Fruit fly (Drosophila melanogaster): ENCODE measurements around the gene Ggt-1.

The Ggt-1 gene

DNA sequence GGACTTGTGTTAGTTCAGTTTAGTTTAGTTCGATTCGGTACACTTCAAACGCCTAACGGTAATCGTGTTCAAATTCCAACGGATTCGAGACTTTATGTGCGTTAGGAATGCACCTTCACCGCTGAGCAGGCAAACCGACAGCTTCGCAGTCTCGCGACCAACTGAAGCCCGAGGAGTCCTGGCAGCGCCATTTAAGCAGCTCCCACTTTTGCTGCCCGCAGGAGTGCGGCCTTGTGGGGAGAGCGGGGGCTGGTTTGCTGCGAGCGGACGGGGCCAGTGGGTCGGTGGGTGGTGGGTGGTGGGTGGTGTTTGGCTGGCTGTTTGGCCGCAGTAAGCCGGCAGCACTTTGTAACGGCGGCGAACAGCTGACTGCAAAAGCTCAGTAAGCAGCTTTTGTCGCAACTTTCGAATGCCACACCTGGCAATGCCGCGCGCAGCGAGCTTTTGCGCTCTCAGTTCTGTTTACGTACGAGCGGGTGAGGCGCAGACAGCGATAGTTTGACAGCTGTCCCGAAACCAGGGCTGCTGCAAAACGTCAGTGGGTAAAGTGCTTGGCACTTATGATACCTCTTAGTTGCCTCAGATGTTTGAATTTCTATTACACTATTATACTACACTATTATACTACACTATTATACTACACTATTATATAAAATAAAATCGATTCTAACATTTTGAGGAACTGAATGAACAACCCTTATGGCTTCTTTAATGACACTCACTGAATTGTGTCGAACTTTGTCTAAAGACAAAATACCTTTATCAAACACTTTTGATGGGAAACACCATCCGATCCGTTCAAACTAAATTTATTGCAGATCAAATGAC is 32.8 kb downstream of the Ggt-1 start, which contains the start of gene CG32547 (continued):
- TF ChIP-seq CG11247 (GFP tag; IDR thresholded peaks at IDR 0.05) (no peak), Myb (GFP tag; optimal IDR thresholded peaks at IDR 0.05) (no peak), dysf (GFP tag; IDR thresholded peaks at IDR 0.05) (peak; percentile 33; the same call in 1 of the 3 replicates), Meics (GFP tag; optimal IDR thresholded peaks at IDR 0.05) (peak; percentile 13), gcm2 (GFP tag; optimal IDR thresholded peaks at IDR 0.05) (no peak), CG12219 (GFP tag; optimal IDR thresholded peaks at IDR 0.05) (no peak), CG30403 (GFP tag; optimal IDR thresholded peaks at IDR 0.05) (no peak), dan (GFP tag; IDR thresholded peaks at IDR 0.05) (no peak), Dek (tag; optimal IDR thresholded peaks at IDR 0.05) (no peak), CoRest (tag; optimal IDR thresholded peaks at IDR 0.05) (no peak), jing (GFP tag; optimal IDR thresholded peaks at IDR 0.05) (no peak), Awh (GFP tag; IDR thresholded peaks at IDR 0.05) (no peak), BtbVII (GFP tag; optimal IDR thresholded peaks at IDR 0.05) (no peak), Bdp1 (GFP tag; optimal IDR thresholded peaks at IDR 0.05) (no peak), CG18011 (GFP tag; optimal IDR thresholded peaks at IDR 0.05) (no peak), dm (GFP tag; optimal IDR thresholded peaks at IDR 0.05) (no peak), Gsc (GFP tag; IDR thresholded peaks at IDR 0.05) (no peak), ara (GFP tag; IDR thresholded peaks at IDR 0.05) (no peak), z (GFP tag; IDR thresholded peaks at IDR 0.05) (no peak), CG9932 (GFP tag; IDR thresholded peaks at IDR 0.05) (no peak; the same call in 1 of the 2 replicates), CG31365 (tag; optimal IDR thresholded peaks at IDR 0.05) (no peak), sob (GFP tag; IDR thresholded peaks at IDR 0.05) (no peak), trem (tag; optimal IDR thresholded peaks at IDR 0.05) (no peak), CG15696 (tag; optimal IDR thresholded peaks at IDR 0.05) (no peak), corto (GFP tag; optimal IDR thresholded peaks at IDR 0.05) (no peak), CG7556 (GFP tag; optimal IDR thresholded peaks at IDR 0.05) (no peak), CG13775 (GFP tag; optimal IDR thresholded peaks at IDR 0.05) (no peak), tna (GFP tag; IDR thresholded peaks at IDR 0.05; ENCODE audit: partially characterized antibody) (no peak), CG6683 (GFP tag; optimal IDR thresholded peaks at IDR 0.05) (no peak), Hmx (GFP tag; optimal IDR thresholded peaks at IDR 0.05) (no peak), CG11093 (GFP tag; IDR thresholded peaks at IDR 0.05) (no peak), caup (GFP tag; optimal IDR thresholded peaks at IDR 0.05; ENCODE audit: severe bottlenecking) (no peak), vvl (GFP tag; IDR thresholded peaks at IDR 0.05) (peak; percentile 56), Fer1 (GFP tag; optimal IDR thresholded peaks at IDR 0.05) (peak; percentile 51), row (GFP tag; IDR thresholded peaks at IDR 0.05) (peak; percentile 77), HmgZ (tag; optimal IDR thresholded peaks at IDR 0.05) (no peak), onecut (GFP tag; IDR thresholded peaks at IDR 0.05) (no peak), CG3407 (GFP tag; optimal IDR thresholded peaks at IDR 0.05) (no peak), Pdp1 (GFP tag; optimal IDR thresholded peaks at IDR 0.05) (no peak), Gug (GFP tag; IDR thresholded peaks at IDR 0.05) (no peak), CG12769 (tag; optimal IDR thresholded peaks at IDR 0.05) (peak; percentile 29), dpn (GFP tag; optimal IDR thresholded peaks at IDR 0.05) (peak in 1 of 2 experiments; percentile 10), CG10147 (GFP tag; optimal IDR thresholded peaks at IDR 0.05) (no peak), ap (GFP tag; IDR thresholded peaks at IDR 0.05) (no peak), CG2116 (GFP tag; optimal IDR thresholded peaks at IDR 0.05) (no peak), CTCF (GFP tag; optimal IDR thresholded peaks at IDR 0.05) (no peak), CG3281 (GFP tag; optimal IDR thresholded peaks at IDR 0.05) (peak; percentile 10), CG17829 (tag; optimal IDR thresholded peaks at IDR 0.05) (no peak), CG6254 (GFP tag; optimal IDR thresholded peaks at IDR 0.05) (no peak), vfl (GFP tag; optimal IDR thresholded peaks at IDR 0.05) (no peak)

Data from whole organism, embryonic.